Worm (Caenorhabditis elegans) whole organism, L1 larva: ENCODE data around the gene C07A4.2.

Experiments
- C34B4.2 ChIP-seq: sonication (generic microtip); optimal IDR thresholded peaks from 2 replicates; lab custom pipeline; 2017; ENCODE audit warnings: mild to moderate bottlenecking, missing genetic modification characterization, missing compliant biosample characterization
- Y116A8C.19 ChIP-seq: sonication (generic microtip); optimal IDR thresholded peaks from 2 replicates; lab custom pipeline; 2016; ENCODE audit warnings: missing compliant biosample characterization, missing genetic modification characterization, borderline replicate concordance
- aha-1 ChIP-seq: fragments of 150-350 bp; optimal IDR thresholded peaks from 2 replicates; lab custom pipeline; 2014; ENCODE audit warnings: missing biosample characterization, missing genetic modification characterization
- ama-1 ChIP-seq: fragments of 150-350 bp; optimal IDR thresholded peaks from 2 replicates; lab custom pipeline; 2014
- blmp-1 ChIP-seq: fragments of 150-350 bp; optimal IDR thresholded peaks from 2 replicates; lab custom pipeline; 2014; ENCODE audit warnings: missing biosample characterization, missing genetic modification characterization
- ceh-82 ChIP-seq, 3 experiments: fragments of 150-350 bp in 1 of 3; sonication (generic microtip) in 2 of 3; optimal IDR thresholded peaks; 2 replicates each; lab custom pipeline; 2014 to 2017; ENCODE audit warnings: missing biosample characterization in 3 of 3, missing genetic modification characterization in 3 of 3
- ceh-90 ChIP-seq: sonication (generic microtip); optimal IDR thresholded peaks from 2 replicates; lab custom pipeline; 2016; ENCODE audit warnings: missing genetic modification characterization, missing compliant biosample characterization
- ces-1 ChIP-seq: fragments of 150-350 bp; optimal IDR thresholded peaks from 2 replicates; lab custom pipeline; 2014; ENCODE audit warnings: missing biosample characterization, missing genetic modification reagents, missing genetic modification characterization
- dsc-1 ChIP-seq: sonication (generic microtip); optimal IDR thresholded peaks from 2 replicates; lab custom pipeline; 2016; ENCODE audit warnings: mild to moderate bottlenecking, missing genetic modification characterization, missing compliant biosample characterization
- efl-1 ChIP-seq, 4 experiments: fragments of 150-350 bp; optimal IDR thresholded peaks in 3 of 4; peaks in 1 of 4; 1 replicate in 1 of 4; 2 replicates in 3 of 4; lab custom pipeline; 2014; ENCODE audit warnings: missing biosample characterization in 2 of 4, missing genetic modification characterization in 2 of 4, missing genetic modification reagents in 2 of 4
- elt-3 ChIP-seq, 6 experiments: fragments of 150-350 bp in 1 of 6; sonication (generic microtip); optimal IDR thresholded peaks; 2 replicates each; lab custom pipeline; 2017 to 2018; ENCODE audit warnings: missing biosample characterization in 6 of 6, missing genetic modification characterization in 6 of 6, inconsistent platforms in 1 of 6
- ets-5 ChIP-seq: fragments of 200-800 bp; sonication (Bioruptor generic); IDR thresholded peaks from 2 replicates; pipeline ENCODE4 v1.3.6; 2022; ENCODE audit warnings: missing genetic modification characterization, missing compliant biosample characterization
- fos-1 ChIP-seq: fragments of 150-350 bp; optimal IDR thresholded peaks from 2 replicates; lab custom pipeline; 2014; ENCODE audit warnings: missing biosample characterization, missing genetic modification characterization
- hlh-4 ChIP-seq: sonication (generic microtip); optimal IDR thresholded peaks from 2 replicates; lab custom pipeline; 2016; ENCODE audit warnings: mild to moderate bottlenecking, missing genetic modification characterization, missing compliant biosample characterization
- hpl-2 ChIP-seq: fragments of 150-350 bp; optimal IDR thresholded peaks from 2 replicates; lab custom pipeline; 2014; ENCODE audit warnings: missing biosample characterization, missing genetic modification reagents, missing genetic modification characterization
- jun-1 ChIP-seq: fragments of 150-350 bp; optimal IDR thresholded peaks from 2 replicates; lab custom pipeline; 2014; ENCODE audit warnings: missing biosample characterization, missing genetic modification reagents, missing genetic modification characterization
- lin-14 ChIP-seq: fragments of 200-800 bp; sonication (Bioruptor generic); optimal IDR thresholded peaks from 2 replicates; lab custom pipeline; 2018; ENCODE audit warnings: mild to moderate bottlenecking, missing genetic modification characterization, moderate library complexity, missing compliant biosample characterization
- lin-15B ChIP-seq: fragments of 150-350 bp; sonication (generic microtip); optimal IDR thresholded peaks from 3 replicates; lab custom pipeline; 2014; ENCODE audit warnings: missing biosample characterization, missing genetic modification characterization
- lin-39 ChIP-seq: fragments of 150-350 bp; optimal IDR thresholded peaks from 2 replicates; lab custom pipeline; 2014; ENCODE audit warnings: missing biosample characterization, missing genetic modification reagents, missing genetic modification characterization
- lsy-2 ChIP-seq, 2 experiments: fragments of 150-350 bp; optimal IDR thresholded peaks; 2 replicates each; lab custom pipeline; 2014; ENCODE audit warnings: missing biosample characterization in 2 of 2, missing genetic modification characterization in 2 of 2
- mef-2 ChIP-seq: fragments of 150-350 bp; optimal IDR thresholded peaks from 2 replicates; lab custom pipeline; 2014; ENCODE audit warnings: missing biosample characterization, missing genetic modification characterization
- mep-1 ChIP-seq: fragments of 150-350 bp; optimal IDR thresholded peaks from 2 replicates; lab custom pipeline; 2014; ENCODE audit warnings: missing biosample characterization, missing genetic modification characterization
- nhr-19 ChIP-seq: fragments of 200-800 bp; sonication (Bioruptor generic); conservative IDR thresholded peaks from 2 replicates; pipeline ENCODE4 v1.3.6; 2022; ENCODE audit warnings: missing genetic modification characterization, missing compliant biosample characterization
- nhr-20 ChIP-seq: sonication (generic microtip); optimal IDR thresholded peaks from 2 replicates; lab custom pipeline; 2016; ENCODE audit warnings: mild to moderate bottlenecking, missing genetic modification characterization, missing compliant biosample characterization
- nhr-237 ChIP-seq: fragments of 150-350 bp; optimal IDR thresholded peaks from 2 replicates; lab custom pipeline; 2014; ENCODE audit warnings: missing biosample characterization, missing genetic modification characterization
- nhr-28 ChIP-seq: fragments of 150-350 bp; optimal IDR thresholded peaks from 2 replicates; lab custom pipeline; 2014; ENCODE audit warnings: missing biosample characterization, missing genetic modification characterization
- nhr-47 ChIP-seq: sonication (generic microtip); optimal IDR thresholded peaks from 2 replicates; lab custom pipeline; 2016; ENCODE audit warnings: mild to moderate bottlenecking, missing genetic modification characterization, moderate library complexity, missing compliant biosample characterization
- nhr-71 ChIP-seq: sonication (generic microtip); optimal IDR thresholded peaks from 2 replicates; lab custom pipeline; 2016; ENCODE audit warnings: mild to moderate bottlenecking, missing genetic modification characterization, moderate library complexity, missing compliant biosample characterization
- nhr-85 ChIP-seq: sonication (generic microtip); peaks from one replicate; lab custom pipeline; 2016; ENCODE audit warnings: missing genetic modification characterization, inconsistent platforms, missing compliant biosample characterization
- nhr-90 ChIP-seq: sonication (generic microtip); optimal IDR thresholded peaks from 2 replicates; lab custom pipeline; 2016; ENCODE audit warnings: mild to moderate bottlenecking, missing genetic modification characterization, missing compliant biosample characterization; ENCODE audit not compliant: poor library complexity
- pag-3 ChIP-seq: sonication (generic microtip); optimal IDR thresholded peaks from 2 replicates; lab custom pipeline; 2017; ENCODE audit warnings: missing genetic modification characterization, mild to moderate bottlenecking, missing compliant biosample characterization, antibody characterized with exemption, borderline replicate concordance; ENCODE audit not compliant: insufficient read depth
- pax-3 ChIP-seq: fragments of 200-800 bp; sonication (Bioruptor generic); optimal IDR thresholded peaks from 2 replicates; lab custom pipeline; 2018; ENCODE audit warnings: mild to moderate bottlenecking, missing genetic modification characterization, moderate library complexity, missing compliant biosample characterization
- pqm-1 ChIP-seq: sonication (generic microtip); optimal IDR thresholded peaks from 3 replicates; lab custom pipeline; 2017; ENCODE audit warnings: missing biosample characterization, missing genetic modification characterization
- rnt-1 ChIP-seq: sonication (generic microtip); optimal IDR thresholded peaks from 2 replicates; lab custom pipeline; 2016; ENCODE audit warnings: mild to moderate bottlenecking, missing genetic modification characterization, moderate library complexity, missing compliant biosample characterization
- skn-1 ChIP-seq: fragments of 150-350 bp; optimal IDR thresholded peaks from 2 replicates; lab custom pipeline; 2014; ENCODE audit warnings: missing biosample characterization, missing genetic modification characterization
- snu-23 ChIP-seq: sonication (generic microtip); optimal IDR thresholded peaks from 2 replicates; lab custom pipeline; 2016; ENCODE audit warnings: missing genetic modification characterization, missing compliant biosample characterization
- sox-4 ChIP-seq: sonication (generic microtip); optimal IDR thresholded peaks from 2 replicates; lab custom pipeline; 2016; ENCODE audit warnings: missing genetic modification characterization, missing compliant biosample characterization
- sptf-1 ChIP-seq: fragments of 150-350 bp; optimal IDR thresholded peaks from 2 replicates; lab custom pipeline; 2014; ENCODE audit warnings: missing biosample characterization, missing genetic modification characterization
- unc-30 ChIP-seq: sonication (generic microtip); optimal IDR thresholded peaks from 2 replicates; lab custom pipeline; 2017; ENCODE audit warnings: missing biosample characterization, missing genetic modification characterization
- unc-98 ChIP-seq: fragments of 200-800 bp; sonication (Bioruptor generic); IDR thresholded peaks from 2 replicates; pipeline ENCODE4 v1.3.6; 2022; ENCODE audit warnings: missing genetic modification characterization, missing compliant biosample characterization
- vab-15 ChIP-seq: sonication (generic microtip); optimal IDR thresholded peaks from 2 replicates; lab custom pipeline; 2017; ENCODE audit warnings: missing genotype, mild to moderate bottlenecking, missing genetic modification characterization, missing compliant biosample characterization
- xbp-1 ChIP-seq: sonication (generic microtip); optimal IDR thresholded peaks from 2 replicates; lab custom pipeline; 2016; ENCODE audit warnings: missing genetic modification characterization, missing compliant biosample characterization
- zip-4 ChIP-seq: fragments of 200-800 bp; sonication (Bioruptor generic); optimal IDR thresholded peaks from 2 replicates; lab custom pipeline; 2018; ENCODE audit warnings: mild to moderate bottlenecking, missing genetic modification characterization, moderate library complexity, missing compliant biosample characterization
- ztf-4 ChIP-seq: fragments of 150-350 bp; optimal IDR thresholded peaks from 2 replicates; lab custom pipeline; 2014; ENCODE audit warnings: missing biosample characterization, missing genetic modification characterization

The C07A4.2 gene

DNA sequence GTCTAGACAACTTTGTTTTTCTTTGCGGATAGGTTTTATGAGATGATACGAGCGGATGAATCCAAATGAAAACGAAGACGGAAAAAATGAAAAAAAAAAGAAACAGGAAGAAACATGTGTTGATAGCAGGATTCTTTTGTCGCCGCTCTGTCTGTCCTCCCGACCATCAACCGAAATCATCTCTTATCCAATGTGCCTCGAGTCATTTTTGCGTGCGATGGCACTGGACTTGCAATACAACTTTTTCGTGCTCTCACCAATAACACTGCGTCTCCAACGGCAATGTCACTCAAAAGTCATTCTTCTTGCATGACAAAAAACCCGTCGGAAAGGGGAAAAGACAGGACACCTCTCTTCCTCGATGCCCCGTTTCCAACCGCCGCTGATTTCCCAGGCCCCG, 4.3 kb downstream of the C07A4.2 start, which contains the start of gene ncs-4:
ncs-4 (plus strand) TSS at position 227 of the 400 bp plus-strand sequence.
- no peak for TF ChIP-seq ets-5
- peak in 1 of 6 experiments; percentile 1 for TF ChIP-seq elt-3 (tag; optimal IDR thresholded peaks at IDR 0.05; lab: Kevin White, UChicago)
- TF ChIP-seq nhr-19 (GFP tag; lab: Robert Waterston, UW) = peak; percentile 22; the same call in 1 of the 2 replicates
- TF ChIP-seq pqm-1 (tag; lab: Kevin White, UChicago) = no peak
- TF ChIP-seq Y116A8C.19 (tag; lab: Kevin White, UChicago) = no peak
- no peak for TF ChIP-seq ceh-90
- TF ChIP-seq rnt-1 (tag; lab: Kevin White, UChicago) = peak; percentile 51
- no peak for TF ChIP-seq sptf-1 (tag; lab: Kevin White, UChicago)
- no peak for TF ChIP-seq pax-3 (tag; lab: Kevin White, UChicago)
- TF ChIP-seq nhr-85 (tag; lab: Kevin White, UChicago) = peak; percentile 34
- peak; percentile 51 for TF ChIP-seq nhr-71 (tag; lab: Kevin White, UChicago)
- peak; percentile 78 for TF ChIP-seq pag-3 (tag; lab: Kevin White, UChicago)
- peak; percentile 29 for TF ChIP-seq snu-23
- peak; percentile 70 for TF ChIP-seq lin-14 (GFP tag; lab: Kevin White, UChicago)
- TF ChIP-seq nhr-20 = peak; percentile 19
- TF ChIP-seq blmp-1 (tag; lab: Kevin White, UChicago) = peak; percentile 33
- no peak for TF ChIP-seq unc-30
- peak; percentile 21 for TF ChIP-seq lin-39 (tag; lab: Kevin White, UChicago)
- TF ChIP-seq, all 84 proteins: peak for 11

DNA sequence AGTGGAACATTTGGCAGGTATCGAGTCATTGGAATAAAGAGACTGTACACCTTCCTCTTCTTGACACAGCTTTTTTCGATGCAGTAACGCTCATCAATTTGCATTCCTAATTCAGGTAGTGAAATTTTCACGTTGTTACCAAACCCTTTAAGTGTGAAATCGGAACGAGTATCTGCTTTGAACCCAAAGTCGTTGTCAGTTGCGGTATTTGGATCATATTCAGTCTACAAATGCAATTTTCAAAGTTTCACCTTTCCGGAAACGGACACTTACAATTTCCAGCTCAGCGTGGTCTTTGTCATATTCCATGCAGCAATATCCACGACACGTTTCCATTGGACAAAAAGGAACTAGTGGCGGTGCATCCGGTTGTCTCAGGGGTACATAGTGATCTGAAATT, 10.6 kb downstream of the C07A4.2 start:
- TF ChIP-seq ets-5 (no peak), nhr-237 (no peak), mef-2 (tag; lab: Kevin White, UChicago) (no peak), ama-1 (lab: Kevin White, UChicago) (no peak), dsc-1 (tag; lab: Kevin White, UChicago) (no peak), hlh-4 (tag; lab: Kevin White, UChicago) (no peak), efl-1 (optimal IDR thresholded peaks at IDR 0.05; lab: Kevin White, UChicago) (no peak), efl-1 (GFP tag; optimal IDR thresholded peaks at IDR 0.05 in 1 of 2; lab: Kevin White, UChicago) (peak in 1 of 2 experiments; percentile 55), xbp-1 (tag; lab: Kevin White, UChicago) (no peak)

DNA sequence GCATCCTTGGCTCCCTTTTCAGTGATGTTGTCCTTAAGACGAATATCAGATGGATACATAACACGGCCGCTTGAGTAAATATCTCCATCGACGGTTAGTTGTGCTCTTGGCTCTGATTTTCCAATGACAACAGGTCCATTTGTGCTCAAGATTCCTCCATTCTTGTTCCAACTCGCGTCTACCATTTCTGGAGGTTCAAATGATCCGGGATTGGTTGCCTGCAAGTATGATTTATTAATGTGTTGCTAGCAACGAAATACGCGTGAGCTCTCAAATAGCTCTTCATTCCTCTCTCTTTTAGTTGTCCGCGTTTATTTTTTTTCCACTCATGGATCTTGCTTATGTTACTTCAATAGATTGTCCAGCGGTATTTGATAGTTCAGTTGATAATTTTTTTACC, 11.7 kb downstream of the C07A4.2 start, which contains the start of gene arrd-28:
arrd-28 (plus strand) TSS at position 301 of the 400 bp plus-strand sequence.
- no peak for TF ChIP-seq nhr-47 (tag; lab: Kevin White, UChicago)
- no peak for TF ChIP-seq sox-4 (tag; lab: Kevin White, UChicago)
- TF ChIP-seq nhr-85 (tag; lab: Kevin White, UChicago) = no peak
- no peak for TF ChIP-seq efl-1 (optimal IDR thresholded peaks at IDR 0.05; lab: Kevin White, UChicago)
- TF ChIP-seq efl-1 (GFP tag; optimal IDR thresholded peaks at IDR 0.05 in 1 of 2; lab: Kevin White, UChicago) = peak in 1 of 2 experiments; percentile 27
- no peak for TF ChIP-seq nhr-19 (GFP tag; lab: Robert Waterston, UW)

DNA sequence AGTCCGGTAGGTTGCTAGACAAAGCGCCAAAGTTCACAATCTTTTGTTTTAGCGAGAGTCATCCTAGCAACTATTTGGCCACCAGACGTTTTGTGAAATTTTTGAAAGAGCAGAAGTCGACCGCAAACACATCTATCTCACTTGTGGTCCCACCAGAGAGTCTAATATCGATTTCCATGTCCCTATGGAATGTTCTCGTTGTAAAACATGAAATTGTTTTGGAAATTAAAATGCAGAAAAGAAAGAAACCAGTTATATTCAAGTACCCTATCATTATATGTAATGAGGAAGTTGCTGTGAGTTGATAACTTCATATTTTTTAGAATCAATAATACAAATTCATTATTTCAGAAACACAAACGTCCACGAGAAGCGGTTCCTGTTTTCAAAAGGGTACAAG, 12.7 kb downstream of the C07A4.2 start:
- TF ChIP-seq nhr-20 (no peak), ceh-82 (tag; optimal IDR thresholded peaks at IDR 0.05; lab: Kevin White, UChicago) (no peak), unc-98 (GFP tag; lab: Robert Waterston, UW) (no peak), lin-15B (no peak), sptf-1 (tag; lab: Kevin White, UChicago) (no peak), rnt-1 (tag; lab: Kevin White, UChicago) (no peak), jun-1 (tag; lab: Kevin White, UChicago) (no peak), ztf-4 (tag; lab: Kevin White, UChicago) (no peak), nhr-90 (tag; lab: Kevin White, UChicago) (no peak), efl-1 (optimal IDR thresholded peaks at IDR 0.05; lab: Kevin White, UChicago) (no peak), efl-1 (GFP tag; optimal IDR thresholded peaks at IDR 0.05 in 1 of 2; lab: Kevin White, UChicago) (no peak)
- TF ChIP-seq, all 84 proteins: peak for 0

DNA sequence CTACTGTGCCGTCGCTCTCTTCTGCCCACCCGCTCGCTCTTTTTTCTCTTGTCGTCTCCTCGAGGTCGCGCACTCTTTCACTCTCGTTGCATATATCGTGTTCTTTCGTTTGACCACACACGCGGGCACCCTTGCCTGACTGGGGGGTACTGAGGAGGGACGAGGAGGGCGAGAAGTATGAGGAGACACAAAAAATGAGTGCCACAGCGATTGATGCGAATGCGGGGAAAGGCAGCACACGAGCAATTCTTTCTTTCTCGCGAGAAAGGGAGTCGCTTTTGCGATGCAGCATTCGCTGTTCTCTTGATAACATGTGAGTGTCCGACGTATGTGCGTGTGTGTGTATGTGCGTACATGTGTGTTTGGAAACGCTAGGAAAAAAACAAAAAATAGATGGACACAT, 16.5 kb downstream of the C07A4.2 start:
- TF ChIP-seq ces-1 (GFP tag; lab: Kevin White, UChicago) (no peak), aha-1 (no peak), skn-1 (tag; lab: Kevin White, UChicago) (peak; percentile 10), nhr-28 (tag; lab: Kevin White, UChicago) (no peak), lsy-2 (tag; optimal IDR thresholded peaks at IDR 0.05; lab: Kevin White, UChicago) (peak; percentile 44 to 81), pag-3 (tag; lab: Kevin White, UChicago) (peak; percentile 71), vab-15 (tag; lab: Kevin White, UChicago) (no peak), hpl-2 (GFP tag; lab: Kevin White, UChicago) (no peak), rnt-1 (tag; lab: Kevin White, UChicago) (peak; percentile 74), C34B4.2 (tag; lab: Kevin White, UChicago) (no peak), nhr-71 (tag; lab: Kevin White, UChicago) (peak; percentile 89), fos-1 (tag; lab: Kevin White, UChicago) (peak; percentile 46), nhr-47 (tag; lab: Kevin White, UChicago) (peak; percentile 78), mep-1 (tag; lab: Kevin White, UChicago) (peak; percentile 90), zip-4 (GFP tag; lab: Kevin White, UChicago) (peak; percentile 31)
